Worm (Caenorhabditis elegans) whole organism, midembryonic: ENCODE measurements around the gene phdh-1.
"Not testable (repeated sequence)": the region's sequence is repeated elsewhere in the genome, so short reads cannot be mapped to it uniquely, and the experiment has no call there.

Experiments
- T22C8.4 ChIP-seq: fragments of 200-800 bp; sonication (Bioruptor generic); IDR thresholded peaks from 2 replicates; pipeline ENCODE4 v1.3.6; 2022; ENCODE audit warnings: missing genetic modification characterization, missing compliant biosample characterization
- cog-1 ChIP-seq: sonication (generic microtip); optimal IDR thresholded peaks from 2 replicates; lab custom pipeline; 2016; ENCODE audit warnings: missing genetic modification characterization, missing compliant biosample characterization
- flt-1 ChIP-seq: fragments of 200-800 bp; sonication (Bioruptor generic); IDR thresholded peaks from 2 replicates; pipeline ENCODE4 v1.3.6; 2022; ENCODE audit warnings: missing genetic modification characterization, missing compliant biosample characterization
- klf-2 ChIP-seq: fragments of 200-800 bp; sonication (Bioruptor generic); conservative IDR thresholded peaks from 2 replicates; pipeline ENCODE4 v1.3.6; 2022; ENCODE audit warnings: missing genetic modification reagents, missing genetic modification characterization, missing compliant biosample characterization
- med-1 ChIP-seq: sonication (generic microtip); optimal IDR thresholded peaks from 2 replicates; lab custom pipeline; 2017; ENCODE audit warnings: missing genetic modification characterization, mild to moderate bottlenecking, missing compliant biosample characterization, antibody characterized with exemption, missing genetic modification reagents; ENCODE audit not compliant: insufficient read depth
- ref-1 ChIP-seq: fragments of 200-800 bp; sonication (Bioruptor generic); conservative IDR thresholded peaks from 2 replicates; pipeline ENCODE4 v1.3.6; 2022; ENCODE audit warnings: missing genetic modification reagents, missing genetic modification characterization, missing compliant biosample characterization
- tab-1 ChIP-seq: fragments of 200-800 bp; sonication (Bioruptor generic); IDR thresholded peaks from 2 replicates; pipeline ENCODE4 v1.3.6; 2022; ENCODE audit warnings: missing genetic modification characterization, missing compliant biosample characterization
- ztf-23 ChIP-seq: fragments of 200-800 bp; sonication (Bioruptor generic); IDR thresholded peaks from 2 replicates; pipeline ENCODE4 v1.3.6; 2022; ENCODE audit warnings: missing genetic modification reagents, missing genetic modification characterization, missing compliant biosample characterization
- ztf-29 ChIP-seq: fragments of 200-800 bp; sonication (Bioruptor generic); IDR thresholded peaks from 2 replicates; pipeline ENCODE4 v1.3.6; 2022; ENCODE audit warnings: missing genetic modification reagents, missing genetic modification characterization, missing compliant biosample characterization

phdh-1 gene

DNA sequence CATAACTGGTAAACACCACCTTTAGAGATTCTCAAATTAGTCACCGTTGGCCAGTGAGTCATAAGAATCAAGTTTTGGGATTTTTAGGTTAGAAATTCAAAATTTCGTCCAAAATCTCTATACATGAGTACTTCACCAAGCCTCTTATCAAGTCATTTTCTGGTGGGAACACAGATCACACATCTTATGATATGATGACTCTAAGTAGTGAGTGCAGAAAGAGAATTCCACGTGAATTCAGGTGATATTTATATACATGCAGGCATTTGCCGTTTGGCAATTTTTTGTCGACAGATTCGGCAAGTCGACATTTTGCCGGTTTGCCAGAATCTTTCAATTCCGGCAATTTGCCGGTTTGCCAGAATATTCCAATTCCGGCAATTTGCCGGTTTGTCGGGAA, 33.8 kb upstream of the phdh-1 start:
- TF ChIP-seq T22C8.4 (GFP tag; lab: Robert Waterston, UW) (no peak), med-1 (GFP tag; lab: Kevin White, UChicago) (no peak), tab-1 (no peak), ztf-29 (GFP tag; lab: Robert Waterston, UW) (no peak), ztf-23 (GFP tag; lab: Robert Waterston, UW) (no peak), cog-1 (tag; lab: Kevin White, UChicago) (no peak), klf-2 (GFP tag; lab: Robert Waterston, UW) (no peak), ref-1 (GFP tag; lab: Robert Waterston, UW) (no peak), flt-1 (GFP tag; lab: Robert Waterston, UW) (no peak)

ce11 chrII:13670707-13671295, 32.5 kb upstream of the phdh-1 start:
- TF ChIP-seq cog-1 (tag; lab: Kevin White, UChicago) (no peak), tab-1 (no peak)

- TF ChIP-seq med-1 (GFP tag; lab: Kevin White, UChicago) (no peak), ztf-29 (GFP tag; lab: Robert Waterston, UW) (no peak), ref-1 (GFP tag; lab: Robert Waterston, UW) (no peak), ztf-23 (GFP tag; lab: Robert Waterston, UW) (no peak), klf-2 (GFP tag; lab: Robert Waterston, UW) (no peak), flt-1 (GFP tag; lab: Robert Waterston, UW) (no peak), T22C8.4 (GFP tag; lab: Robert Waterston, UW) (no peak), cog-1 (tag; lab: Kevin White, UChicago) (no peak), tab-1 (no peak; the same call in 1 of the 2 replicates)
These were observed 30.7 kb upstream of the phdh-1 start, which contains the start of gene C31C9.7 for ce11 chrII:13668844-13669441. Gene C31C9.7 (plus strand): TSS chrII:13669104.

ce11 chrII:13664993-13665680, 26.9 kb upstream of the phdh-1 start:
- TF ChIP-seq ztf-29 (GFP tag; lab: Robert Waterston, UW) (no peak), ref-1 (GFP tag; lab: Robert Waterston, UW) (no peak), T22C8.4 (GFP tag; lab: Robert Waterston, UW) (no peak), klf-2 (GFP tag; lab: Robert Waterston, UW) (no peak)

- TF ChIP-seq ztf-29 (GFP tag; lab: Robert Waterston, UW): no peak
- no peak for TF ChIP-seq ref-1 (GFP tag; lab: Robert Waterston, UW)
- no peak for TF ChIP-seq med-1 (GFP tag; lab: Kevin White, UChicago)
- TF ChIP-seq cog-1 (tag; lab: Kevin White, UChicago): no peak
- no peak for TF ChIP-seq T22C8.4 (GFP tag; lab: Robert Waterston, UW)
- no peak for TF ChIP-seq tab-1
- TF ChIP-seq ztf-23 (GFP tag; lab: Robert Waterston, UW): no peak
- no peak for TF ChIP-seq flt-1 (GFP tag; lab: Robert Waterston, UW)
- TF ChIP-seq klf-2 (GFP tag; lab: Robert Waterston, UW): no peak
These were observed 26.1 kb upstream of the phdh-1 start for ce11 chrII:13664416-13664815.

ce11 chrII:13661990-13662389, 23.7 kb upstream of the phdh-1 start, which contains the start of gene C31C9.6:
Gene C31C9.6 (minus strand): TSS chrII:13662090.
- not testable (repeated sequence) for TF ChIP-seq ztf-23 (GFP tag; lab: Robert Waterston, UW); flt-1 (GFP tag; lab: Robert Waterston, UW); cog-1 (tag; lab: Kevin White, UChicago)

DNA sequence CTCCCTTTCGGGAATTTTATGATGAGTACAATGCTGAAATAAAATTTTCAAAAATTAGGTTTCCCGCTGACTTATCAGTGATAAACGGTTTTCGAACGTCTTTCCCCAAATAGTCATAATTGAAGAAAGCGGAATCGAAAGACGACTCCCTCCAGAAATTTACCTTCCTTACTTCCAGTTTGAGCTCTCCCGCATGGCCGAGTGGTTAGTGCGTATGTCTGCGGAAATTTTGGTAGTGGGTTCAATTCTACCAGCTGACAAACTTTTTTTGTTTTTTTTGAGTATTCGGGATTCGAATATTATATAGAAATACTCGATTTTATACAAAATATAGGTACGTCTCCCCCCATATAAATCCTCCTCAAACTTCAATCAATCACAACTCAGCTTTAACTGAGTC, 20.1 kb upstream of the phdh-1 start:
- peak; percentile 75; the same call in 1 of the 2 replicates for TF ChIP-seq flt-1 (GFP tag; lab: Robert Waterston, UW)

ce11 chrII:13654723-13655122, 16.4 kb upstream of the phdh-1 start, which contains the start of gene C31C9.9:
Gene C31C9.9 (plus strand): TSS chrII:13655023.
- not testable (repeated sequence) for TF ChIP-seq klf-2, ref-1, ztf-29 (GFP tag; lab: Robert Waterston, UW)

DNA sequence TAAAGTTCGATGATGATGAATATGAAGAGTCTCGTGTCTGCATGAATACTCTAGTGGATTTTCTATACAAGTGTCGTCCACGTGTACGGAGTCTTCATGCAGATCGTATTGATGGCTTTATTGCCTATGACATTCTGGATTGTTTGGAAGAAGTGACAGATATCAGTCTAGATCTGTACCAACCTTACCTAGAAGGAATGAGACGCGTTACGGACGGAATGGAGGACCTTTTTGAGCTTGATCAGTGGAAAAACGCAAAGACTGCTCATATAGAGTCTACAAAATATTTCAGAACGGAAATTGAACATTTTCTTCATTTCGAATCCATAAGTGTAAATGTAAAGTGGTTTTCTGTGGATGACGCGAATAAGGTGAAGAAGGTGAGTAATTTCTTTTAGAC, 9.9 kb upstream of the phdh-1 start, which contains the start of gene fbxa-169:
Gene fbxa-169 (plus strand): TSS at position 301 of the 400 bp plus-strand sequence.
- no peak for TF ChIP-seq tab-1
- TF ChIP-seq ref-1 (GFP tag; lab: Robert Waterston, UW): no peak
- TF ChIP-seq ztf-23 (GFP tag; lab: Robert Waterston, UW): no peak
- TF ChIP-seq ztf-29 (GFP tag; lab: Robert Waterston, UW): no peak
- no peak for TF ChIP-seq flt-1 (GFP tag; lab: Robert Waterston, UW)
- TF ChIP-seq cog-1 (tag; lab: Kevin White, UChicago): no peak
- TF ChIP-seq T22C8.4 (GFP tag; lab: Robert Waterston, UW): no peak
- TF ChIP-seq med-1 (GFP tag; lab: Kevin White, UChicago): no peak
- no peak for TF ChIP-seq klf-2 (GFP tag; lab: Robert Waterston, UW)
